Worm (Caenorhabditis elegans) whole organism, L1 larva: ENCODE results near the gene B0365.9.

Experiments
- C16A3.4 ChIP-seq: fragments of 150-350 bp; optimal IDR thresholded peaks from 2 replicates; lab custom pipeline; 2014; ENCODE audit warnings: missing biosample characterization, missing genetic modification characterization
- C34B4.2 ChIP-seq: sonication (generic microtip); optimal IDR thresholded peaks from 2 replicates; lab custom pipeline; 2017; ENCODE audit warnings: mild to moderate bottlenecking, missing genetic modification characterization, missing compliant biosample characterization
- F16B12.6 ChIP-seq: fragments of 150-350 bp; optimal IDR thresholded peaks from 2 replicates; lab custom pipeline; 2014; ENCODE audit warnings: missing biosample characterization, missing genetic modification characterization
- Y116A8C.19 ChIP-seq: sonication (generic microtip); optimal IDR thresholded peaks from 2 replicates; lab custom pipeline; 2016; ENCODE audit warnings: missing compliant biosample characterization, missing genetic modification characterization, borderline replicate concordance
- alr-1 ChIP-seq: fragments of 200-800 bp; sonication (Bioruptor generic); optimal IDR thresholded peaks from 2 replicates; lab custom pipeline; 2018; ENCODE audit warnings: borderline replicate concordance, mild to moderate bottlenecking, missing genetic modification characterization, missing compliant biosample characterization
- ama-1 ChIP-seq: fragments of 150-350 bp; optimal IDR thresholded peaks from 2 replicates; lab custom pipeline; 2014
- ceh-63 ChIP-seq: fragments of 200-800 bp; sonication (Bioruptor generic); optimal IDR thresholded peaks from 2 replicates; lab custom pipeline; 2018; ENCODE audit warnings: mild to moderate bottlenecking, missing genetic modification characterization, missing compliant biosample characterization
- ceh-82 ChIP-seq, 3 experiments: fragments of 150-350 bp in 1 of 3; sonication (generic microtip) in 2 of 3; optimal IDR thresholded peaks; 2 replicates each; lab custom pipeline; 2014 to 2017; ENCODE audit warnings: missing biosample characterization in 3 of 3, missing genetic modification characterization in 3 of 3
- ceh-88 ChIP-seq: fragments of 200-800 bp; sonication (Bioruptor generic); IDR thresholded peaks from 2 replicates; pipeline ENCODE4 v1.3.6; 2022; ENCODE audit warnings: missing genetic modification characterization, missing compliant biosample characterization
- ceh-90 ChIP-seq: sonication (generic microtip); optimal IDR thresholded peaks from 2 replicates; lab custom pipeline; 2016; ENCODE audit warnings: missing genetic modification characterization, missing compliant biosample characterization
- dpl-1 ChIP-seq, 3 experiments: fragments of 150-350 bp in 2 of 3; sonication (generic microtip) in 1 of 3; optimal IDR thresholded peaks; 2 replicates each; lab custom pipeline; 2014 to 2017; ENCODE audit warnings: missing biosample characterization in 3 of 3, missing genetic modification characterization in 3 of 3, missing genetic modification reagents in 3 of 3
- efl-1 ChIP-seq, 4 experiments: fragments of 150-350 bp; optimal IDR thresholded peaks in 3 of 4; peaks in 1 of 4; 1 replicate in 1 of 4; 2 replicates in 3 of 4; lab custom pipeline; 2014; ENCODE audit warnings: missing biosample characterization in 2 of 4, missing genetic modification characterization in 2 of 4, missing genetic modification reagents in 2 of 4
- efl-3 ChIP-seq: fragments of 200-800 bp; sonication (Bioruptor generic); optimal IDR thresholded peaks from 2 replicates; lab custom pipeline; 2018; ENCODE audit warnings: mild to moderate bottlenecking, missing genetic modification characterization, missing compliant biosample characterization
- elt-2 ChIP-seq: sonication (generic microtip); optimal IDR thresholded peaks from 2 replicates; lab custom pipeline; 2016; ENCODE audit warnings: missing genetic modification characterization, mild to moderate bottlenecking, inconsistent platforms, missing compliant biosample characterization, missing genetic modification reagents
- elt-3 ChIP-seq, 6 experiments: fragments of 150-350 bp in 1 of 6; sonication (generic microtip); optimal IDR thresholded peaks; 2 replicates each; lab custom pipeline; 2017 to 2018; ENCODE audit warnings: missing biosample characterization in 6 of 6, missing genetic modification characterization in 6 of 6, inconsistent platforms in 1 of 6
- fkh-8 ChIP-seq: sonication (generic microtip); optimal IDR thresholded peaks from 2 replicates; lab custom pipeline; 2016; ENCODE audit warnings: mild to moderate bottlenecking, missing genetic modification characterization, missing compliant biosample characterization
- grh-1 ChIP-seq: fragments of 200-800 bp; sonication (Bioruptor generic); IDR thresholded peaks from 2 replicates; pipeline ENCODE4 v1.3.6; 2022; ENCODE audit warnings: missing genetic modification reagents, missing genetic modification characterization, missing compliant biosample characterization
- hpl-2 ChIP-seq: fragments of 150-350 bp; optimal IDR thresholded peaks from 2 replicates; lab custom pipeline; 2014; ENCODE audit warnings: missing biosample characterization, missing genetic modification reagents, missing genetic modification characterization
- irx-1 ChIP-seq: sonication (generic microtip); optimal IDR thresholded peaks from 2 replicates; lab custom pipeline; 2016; ENCODE audit warnings: missing genetic modification characterization, missing compliant biosample characterization
- jun-1 ChIP-seq: fragments of 150-350 bp; optimal IDR thresholded peaks from 2 replicates; lab custom pipeline; 2014; ENCODE audit warnings: missing biosample characterization, missing genetic modification reagents, missing genetic modification characterization
- lin-13 ChIP-seq: fragments of 150-350 bp; optimal IDR thresholded peaks from 2 replicates; lab custom pipeline; 2014; ENCODE audit warnings: missing biosample characterization, missing genetic modification reagents, missing genetic modification characterization
- lin-14 ChIP-seq: fragments of 200-800 bp; sonication (Bioruptor generic); optimal IDR thresholded peaks from 2 replicates; lab custom pipeline; 2018; ENCODE audit warnings: mild to moderate bottlenecking, missing genetic modification characterization, moderate library complexity, missing compliant biosample characterization
- lin-15B ChIP-seq: fragments of 150-350 bp; sonication (generic microtip); optimal IDR thresholded peaks from 3 replicates; lab custom pipeline; 2014; ENCODE audit warnings: missing biosample characterization, missing genetic modification characterization
- lin-35 ChIP-seq, 2 experiments: fragments of 150-350 bp; optimal IDR thresholded peaks; 2 replicates each; lab custom pipeline; 2014; ENCODE audit warnings: missing biosample characterization in 2 of 2, missing genetic modification characterization in 2 of 2, missing genetic modification reagents in 2 of 2
- lin-39 ChIP-seq: fragments of 150-350 bp; optimal IDR thresholded peaks from 2 replicates; lab custom pipeline; 2014; ENCODE audit warnings: missing biosample characterization, missing genetic modification reagents, missing genetic modification characterization
- lir-3 ChIP-seq: sonication (generic microtip); optimal IDR thresholded peaks from 2 replicates; lab custom pipeline; 2016; ENCODE audit warnings: mild to moderate bottlenecking, missing genetic modification characterization, moderate library complexity, missing compliant biosample characterization; ENCODE audit not compliant: poor library complexity
- lsy-2 ChIP-seq, 2 experiments: fragments of 150-350 bp; optimal IDR thresholded peaks; 2 replicates each; lab custom pipeline; 2014; ENCODE audit warnings: missing biosample characterization in 2 of 2, missing genetic modification characterization in 2 of 2
- mab-9 ChIP-seq: fragments of 200-800 bp; sonication (Bioruptor generic); IDR thresholded peaks from 2 replicates; pipeline ENCODE4 v1.3.6; 2022; ENCODE audit warnings: missing genetic modification reagents, missing genetic modification characterization, missing compliant biosample characterization
- mef-2 ChIP-seq: fragments of 150-350 bp; optimal IDR thresholded peaks from 2 replicates; lab custom pipeline; 2014; ENCODE audit warnings: missing biosample characterization, missing genetic modification characterization
- mep-1 ChIP-seq: fragments of 150-350 bp; optimal IDR thresholded peaks from 2 replicates; lab custom pipeline; 2014; ENCODE audit warnings: missing biosample characterization, missing genetic modification characterization
- nhr-12 ChIP-seq: sonication (generic microtip); optimal IDR thresholded peaks from 2 replicates; lab custom pipeline; 2017; ENCODE audit warnings: missing biosample characterization, missing genetic modification characterization
- nhr-19 ChIP-seq: fragments of 200-800 bp; sonication (Bioruptor generic); conservative IDR thresholded peaks from 2 replicates; pipeline ENCODE4 v1.3.6; 2022; ENCODE audit warnings: missing genetic modification characterization, missing compliant biosample characterization
- nhr-237 ChIP-seq: fragments of 150-350 bp; optimal IDR thresholded peaks from 2 replicates; lab custom pipeline; 2014; ENCODE audit warnings: missing biosample characterization, missing genetic modification characterization
- nhr-28 ChIP-seq: fragments of 150-350 bp; optimal IDR thresholded peaks from 2 replicates; lab custom pipeline; 2014; ENCODE audit warnings: missing biosample characterization, missing genetic modification characterization
- nhr-71 ChIP-seq: sonication (generic microtip); optimal IDR thresholded peaks from 2 replicates; lab custom pipeline; 2016; ENCODE audit warnings: mild to moderate bottlenecking, missing genetic modification characterization, moderate library complexity, missing compliant biosample characterization
- nhr-77 ChIP-seq: fragments of 150-350 bp; optimal IDR thresholded peaks from 2 replicates; lab custom pipeline; 2014; ENCODE audit warnings: missing biosample characterization, missing genetic modification characterization
- nhr-84 ChIP-seq: sonication (generic microtip); optimal IDR thresholded peaks from 2 replicates; lab custom pipeline; 2017; ENCODE audit warnings: missing biosample characterization, missing genetic modification characterization
- pax-3 ChIP-seq: fragments of 200-800 bp; sonication (Bioruptor generic); optimal IDR thresholded peaks from 2 replicates; lab custom pipeline; 2018; ENCODE audit warnings: mild to moderate bottlenecking, missing genetic modification characterization, moderate library complexity, missing compliant biosample characterization
- pqm-1 ChIP-seq: sonication (generic microtip); optimal IDR thresholded peaks from 3 replicates; lab custom pipeline; 2017; ENCODE audit warnings: missing biosample characterization, missing genetic modification characterization
- rnt-1 ChIP-seq: sonication (generic microtip); optimal IDR thresholded peaks from 2 replicates; lab custom pipeline; 2016; ENCODE audit warnings: mild to moderate bottlenecking, missing genetic modification characterization, moderate library complexity, missing compliant biosample characterization
- skn-1 ChIP-seq: fragments of 150-350 bp; optimal IDR thresholded peaks from 2 replicates; lab custom pipeline; 2014; ENCODE audit warnings: missing biosample characterization, missing genetic modification characterization
- sptf-1 ChIP-seq: fragments of 150-350 bp; optimal IDR thresholded peaks from 2 replicates; lab custom pipeline; 2014; ENCODE audit warnings: missing biosample characterization, missing genetic modification characterization
- sup-37 ChIP-seq: fragments of 200-800 bp; sonication (Bioruptor generic); optimal IDR thresholded peaks from 2 replicates; lab custom pipeline; 2018; ENCODE audit warnings: mild to moderate bottlenecking, missing genetic modification characterization, missing compliant biosample characterization
- swsn-7 ChIP-seq: sonication (generic microtip); optimal IDR thresholded peaks from 2 replicates; lab custom pipeline; 2016; ENCODE audit warnings: missing genetic modification characterization, missing compliant biosample characterization
- unc-62 ChIP-seq: fragments of 150-350 bp; optimal IDR thresholded peaks from 2 replicates; lab custom pipeline; 2014; ENCODE audit warnings: missing biosample characterization, missing genetic modification reagents, missing genetic modification characterization
- unc-86 ChIP-seq: sonication (generic microtip); optimal IDR thresholded peaks from 2 replicates; lab custom pipeline; 2016; ENCODE audit warnings: missing genetic modification characterization, missing compliant biosample characterization
- unc-98 ChIP-seq: fragments of 200-800 bp; sonication (Bioruptor generic); IDR thresholded peaks from 2 replicates; pipeline ENCODE4 v1.3.6; 2022; ENCODE audit warnings: missing genetic modification characterization, missing compliant biosample characterization
- zag-1 ChIP-seq: fragments of 150-350 bp; optimal IDR thresholded peaks from 2 replicates; lab custom pipeline; 2014; ENCODE audit warnings: missing biosample characterization, missing genetic modification characterization

The B0365.9 gene

ce11 chrV:13083751-13084672, 49.4 kb downstream of the B0365.9 start:
- no peak for TF ChIP-seq jun-1
- TF ChIP-seq efl-1 (optimal IDR thresholded peaks at IDR 0.05; lab: Kevin White, UChicago) = no peak
- TF ChIP-seq efl-1 (GFP tag; optimal IDR thresholded peaks at IDR 0.05 in 1 of 2; lab: Kevin White, UChicago) = peak in 1 of 2 experiments; percentile 52
- no peak for TF ChIP-seq nhr-84 (tag; lab: Kevin White, UChicago)
- no peak for TF ChIP-seq C16A3.4 (tag; lab: Kevin White, UChicago)
- TF ChIP-seq lin-14 (GFP tag; lab: Kevin White, UChicago) = peak; percentile 69
- no peak for TF ChIP-seq lin-39 (tag; lab: Kevin White, UChicago)
- TF ChIP-seq mep-1 (tag; lab: Kevin White, UChicago) = no peak
- no peak for TF ChIP-seq nhr-77 (tag; lab: Kevin White, UChicago)
- no peak for TF ChIP-seq nhr-28
- no peak for TF ChIP-seq F16B12.6 (tag; lab: Kevin White, UChicago)
- no peak for TF ChIP-seq skn-1 (tag; lab: Kevin White, UChicago)
- TF ChIP-seq ceh-82 (tag; optimal IDR thresholded peaks at IDR 0.05; lab: Kevin White, UChicago) = peak in 1 of 3 experiments; percentile 32
- peak; percentile 9 for TF ChIP-seq pax-3
- TF ChIP-seq unc-98 (GFP tag; lab: Robert Waterston, UW) = no peak
- TF ChIP-seq nhr-71 (tag; lab: Kevin White, UChicago) = peak; percentile 12
- TF ChIP-seq rnt-1 (tag; lab: Kevin White, UChicago) = peak; percentile 8
- TF ChIP-seq lsy-2 (tag; optimal IDR thresholded peaks at IDR 0.05; lab: Kevin White, UChicago) = peak in 1 of 2 experiments; percentile 33
- TF ChIP-seq efl-3 (GFP tag; lab: Kevin White, UChicago) = no peak
- no peak for TF ChIP-seq Y116A8C.19 (tag; lab: Kevin White, UChicago)
- no peak for TF ChIP-seq zag-1 (tag; lab: Kevin White, UChicago)
- no peak for TF ChIP-seq elt-3 (tag; optimal IDR thresholded peaks at IDR 0.05; lab: Kevin White, UChicago)

- TF ChIP-seq mab-9 (GFP tag; lab: Robert Waterston, UW) = peak; percentile 73
- no peak for TF ChIP-seq efl-3 (GFP tag; lab: Kevin White, UChicago)
- no peak for TF ChIP-seq C34B4.2
- peak; percentile 33 to 34 for TF ChIP-seq lin-35 (GFP tag; optimal IDR thresholded peaks at IDR 0.05; lab: Kevin White, UChicago)
- TF ChIP-seq elt-3 (tag; optimal IDR thresholded peaks at IDR 0.05; lab: Kevin White, UChicago) = peak in 2 of 6 experiments; percentile 8 to 38
- TF ChIP-seq nhr-19 (GFP tag; lab: Robert Waterston, UW) = peak; percentile 92
- TF ChIP-seq elt-2 = peak; percentile 76
- no peak for TF ChIP-seq sptf-1
- TF ChIP-seq unc-86 (tag; lab: Kevin White, UChicago) = no peak
- TF ChIP-seq sup-37 (GFP tag; lab: Kevin White, UChicago) = no peak
- no peak for TF ChIP-seq ama-1 (lab: Kevin White, UChicago)
- TF ChIP-seq swsn-7 (tag; lab: Kevin White, UChicago) = peak; percentile 64
- TF ChIP-seq lir-3 (tag; lab: Kevin White, UChicago) = no peak
- TF ChIP-seq irx-1 (tag; lab: Kevin White, UChicago) = peak; percentile 63
- TF ChIP-seq ceh-82 (tag; optimal IDR thresholded peaks at IDR 0.05; lab: Kevin White, UChicago) = peak in 1 of 3 experiments; percentile 24
- TF ChIP-seq mef-2 (tag; lab: Kevin White, UChicago) = peak; percentile 22
- TF ChIP-seq ceh-90 = no peak
- no peak for TF ChIP-seq lin-15B (tag; lab: Kevin White, UChicago)
- TF ChIP-seq nhr-237 (tag; lab: Kevin White, UChicago) = no peak
- no peak; the same call in 1 of the 2 replicates for TF ChIP-seq ceh-88 (GFP tag; lab: Robert Waterston, UW)
- TF ChIP-seq ceh-63 = no peak
- no peak for TF ChIP-seq pqm-1
- TF ChIP-seq hpl-2 (GFP tag; lab: Kevin White, UChicago) = no peak
- TF ChIP-seq alr-1 (tag; lab: Kevin White, UChicago) = no peak
- no peak for TF ChIP-seq nhr-12 (tag; lab: Kevin White, UChicago)
- TF ChIP-seq unc-62 (GFP tag; lab: Kevin White, UChicago) = no peak
- peak; percentile 8 for TF ChIP-seq fkh-8 (tag; lab: Kevin White, UChicago)
- TF ChIP-seq dpl-1 (GFP tag; optimal IDR thresholded peaks at IDR 0.05; lab: Kevin White, UChicago) = peak in 2 of 3 experiments; percentile 7 to 45
- TF ChIP-seq grh-1 = no peak
- peak; percentile 49 for TF ChIP-seq lin-13 (GFP tag; lab: Kevin White, UChicago)
Measured at ce11 chrV:13082442-13083126, 50.8 kb downstream of the B0365.9 start, which contains the start of gene C34B4.2. Gene C34B4.2, plus strand, starts transcription at chrV:13083055.
